Worm (Caenorhabditis elegans) whole organism, young adult: ENCODE data around the gene F46C5.7.
A peak's percentile ranks its signal among the peaks of the same experiment; 100 is the strongest.

Experiments
- C06A6.2 ChIP-seq: fragments of 200-800 bp; sonication (Bioruptor generic); conservative IDR thresholded peaks from 2 replicates; pipeline ENCODE4 v1.3.6; 2022; ENCODE audit warnings: missing genetic modification characterization, missing compliant biosample characterization
- D2030.7 ChIP-seq: fragments of 200-800 bp; sonication (Bioruptor generic); IDR thresholded peaks from 2 replicates; pipeline ENCODE4 v1.3.6; 2022; ENCODE audit warnings: missing genetic modification reagents, missing genetic modification characterization, missing compliant biosample characterization
- F39B2.1 ChIP-seq: fragments of 200-800 bp; sonication (Bioruptor generic); IDR thresholded peaks from 2 replicates; pipeline ENCODE4 v1.3.6; 2022; ENCODE audit warnings: missing genetic modification reagents, missing genetic modification characterization, missing compliant biosample characterization
- F52B5.7 ChIP-seq: sonication (generic microtip); optimal IDR thresholded peaks from 2 replicates; lab custom pipeline; 2016; ENCODE audit warnings: mild to moderate bottlenecking, missing genetic modification characterization, missing compliant biosample characterization
- K11D2.4 ChIP-seq: fragments of 200-800 bp; sonication (Bioruptor generic); IDR thresholded peaks from 2 replicates; pipeline ENCODE4 v1.3.6; 2022; ENCODE audit warnings: missing genetic modification reagents, missing genetic modification characterization, missing compliant biosample characterization
- K12H6.12 ChIP-seq: fragments of 200-800 bp; sonication (Bioruptor generic); optimal IDR thresholded peaks from 2 replicates; lab custom pipeline; 2018; ENCODE audit warnings: mild to moderate bottlenecking, missing genetic modification characterization, missing compliant biosample characterization
- Y53G8AR.9 ChIP-seq: fragments of 200-800 bp; sonication (Bioruptor generic); conservative IDR thresholded peaks from 2 replicates; pipeline ENCODE4 v1.3.6; 2022; ENCODE audit warnings: missing genetic modification reagents, missing genetic modification characterization, missing compliant biosample characterization
- ama-1 ChIP-seq, 3 experiments: fragments of 150-350 bp in 1 of 3; sonication (generic microtip) in 2 of 3; optimal IDR thresholded peaks; 2 replicates each; lab custom pipeline; 2014 to 2018; ENCODE audit warnings: missing biosample characterization in 2 of 3, missing genetic modification characterization in 2 of 3, missing genetic modification reagents in 2 of 3
- aptf-3 ChIP-seq: fragments of 200-800 bp; sonication (Bioruptor generic); IDR thresholded peaks from 2 replicates; pipeline ENCODE4 v1.3.6; 2022; ENCODE audit warnings: missing genetic modification characterization, missing compliant biosample characterization
- bed-2 ChIP-seq: fragments of 200-800 bp; sonication (Bioruptor generic); IDR thresholded peaks from 2 replicates; pipeline ENCODE4 v1.3.6; 2022; ENCODE audit warnings: missing genetic modification reagents, missing genetic modification characterization, missing compliant biosample characterization
- cebp-1 ChIP-seq, 2 experiments: fragments of 200-800 bp in 1 of 2; sonication (Bioruptor generic) in 1 of 2; sonication (generic microtip) in 1 of 2; IDR thresholded peaks in 1 of 2; optimal IDR thresholded peaks in 1 of 2; 2 replicates each; pipeline versions ENCODE4 v1.3.6 to Lab custom; 2017 to 2022; ENCODE audit warnings: missing compliant biosample characterization in 2 of 2, missing genetic modification characterization in 2 of 2, mild to moderate bottlenecking in 1 of 2, missing genetic modification reagents in 1 of 2, moderate library complexity in 1 of 2
- cebp-2 ChIP-seq: fragments of 200-800 bp; sonication (Bioruptor generic); IDR thresholded peaks from 2 replicates; pipeline ENCODE4 v1.3.6; 2022; ENCODE audit warnings: missing genetic modification characterization, missing compliant biosample characterization
- ceh-40 ChIP-seq: fragments of 200-800 bp; sonication (Bioruptor generic); IDR thresholded peaks from 2 replicates; pipeline ENCODE4 v1.3.6; 2022; ENCODE audit warnings: missing genetic modification characterization, missing compliant biosample characterization
- ceh-91 ChIP-seq: fragments of 200-800 bp; sonication (Bioruptor generic); IDR thresholded peaks from 2 replicates; pipeline ENCODE4 v1.3.6; 2022; ENCODE audit warnings: missing genetic modification reagents, missing genetic modification characterization, missing compliant biosample characterization
- dox-1 ChIP-seq: fragments of 200-800 bp; sonication (Bioruptor generic); IDR thresholded peaks from 2 replicates; pipeline ENCODE4 v1.3.6; 2022; ENCODE audit warnings: missing genetic modification reagents, missing genetic modification characterization, missing compliant biosample characterization
- dpff-1 ChIP-seq: sonication (generic microtip); optimal IDR thresholded peaks from 2 replicates; lab custom pipeline; 2017; ENCODE audit warnings: mild to moderate bottlenecking, missing genetic modification characterization, missing compliant biosample characterization
- dpl-1 ChIP-seq: fragments of 150-350 bp; optimal IDR thresholded peaks from 2 replicates; lab custom pipeline; 2014; ENCODE audit warnings: missing biosample characterization, missing genetic modification reagents, missing genetic modification characterization
- egl-18 ChIP-seq: fragments of 200-800 bp; sonication (Bioruptor generic); IDR thresholded peaks from 2 replicates; pipeline ENCODE4 v1.3.6; 2022; ENCODE audit warnings: missing genetic modification reagents, missing genetic modification characterization, missing compliant biosample characterization
- egl-44 ChIP-seq: fragments of 200-800 bp; sonication (Bioruptor generic); IDR thresholded peaks from 2 replicates; pipeline ENCODE4 v1.3.6; 2022; ENCODE audit warnings: missing genetic modification reagents, missing genetic modification characterization, missing compliant biosample characterization
- ekl-4 ChIP-seq: fragments of 200-800 bp; sonication (Bioruptor generic); IDR thresholded peaks from 2 replicates; pipeline ENCODE4 v1.3.6; 2022; ENCODE audit warnings: missing genetic modification reagents, missing genetic modification characterization, missing compliant biosample characterization
- ets-4 ChIP-seq: fragments of 200-800 bp; sonication (Bioruptor generic); optimal IDR thresholded peaks from 2 replicates; lab custom pipeline; 2018; ENCODE audit warnings: mild to moderate bottlenecking, missing genetic modification characterization, missing compliant biosample characterization
- let-526 ChIP-seq: fragments of 200-800 bp; sonication (Bioruptor generic); IDR thresholded peaks from 2 replicates; pipeline ENCODE4 v1.3.6; 2022; ENCODE audit warnings: missing genetic modification reagents, missing genetic modification characterization, missing compliant biosample characterization
- lin-26 ChIP-seq: fragments of 200-800 bp; sonication (Bioruptor generic); IDR thresholded peaks from 2 replicates; pipeline ENCODE4 v1.3.6; 2022; ENCODE audit warnings: missing genetic modification reagents, missing genetic modification characterization, missing compliant biosample characterization
- lin-54 ChIP-seq: fragments of 200-800 bp; sonication (Bioruptor generic); optimal IDR thresholded peaks from 2 replicates; lab custom pipeline; 2018; ENCODE audit warnings: mild to moderate bottlenecking, missing genetic modification characterization, missing compliant biosample characterization
- madf-10 ChIP-seq: sonication (generic microtip); optimal IDR thresholded peaks from 2 replicates; lab custom pipeline; 2016; ENCODE audit warnings: mild to moderate bottlenecking, missing genetic modification characterization, missing compliant biosample characterization
- mcd-1 ChIP-seq: fragments of 200-800 bp; sonication (Bioruptor generic); IDR thresholded peaks from 2 replicates; pipeline ENCODE4 v1.3.6; 2022; ENCODE audit warnings: missing genetic modification reagents, missing genetic modification characterization, missing compliant biosample characterization
- nfya-2 ChIP-seq: fragments of 200-800 bp; sonication (Bioruptor generic); IDR thresholded peaks from 2 replicates; pipeline ENCODE4 v1.3.6; 2022; ENCODE audit warnings: missing genetic modification reagents, missing genetic modification characterization, missing compliant biosample characterization
- pbrm-1 ChIP-seq: fragments of 200-800 bp; sonication (Bioruptor generic); IDR thresholded peaks from 2 replicates; pipeline ENCODE4 v1.3.6; 2022; ENCODE audit warnings: missing genetic modification reagents, missing genetic modification characterization, missing compliant biosample characterization
- rcor-1 ChIP-seq: fragments of 200-800 bp; sonication (Bioruptor generic); IDR thresholded peaks from 2 replicates; pipeline ENCODE4 v1.3.6; 2022; ENCODE audit warnings: missing genetic modification reagents, missing genetic modification characterization, missing compliant biosample characterization
- rpc-1 ChIP-seq, 2 experiments: fragments of 150-350 bp in 1 of 2; sonication (generic microtip) in 1 of 2; optimal IDR thresholded peaks; 2 replicates each; lab custom pipeline; 2014 to 2018; ENCODE audit warnings: missing biosample characterization in 1 of 2, missing genetic modification characterization in 1 of 2, missing genetic modification reagents in 1 of 2, missing genotype in 1 of 2
- xnd-1 ChIP-seq: sonication (generic microtip); optimal IDR thresholded peaks from 2 replicates; lab custom pipeline; 2016; ENCODE audit warnings: missing genotype, missing genetic modification reagents, missing genetic modification characterization, missing compliant biosample characterization

F46C5.7 gene

DNA sequence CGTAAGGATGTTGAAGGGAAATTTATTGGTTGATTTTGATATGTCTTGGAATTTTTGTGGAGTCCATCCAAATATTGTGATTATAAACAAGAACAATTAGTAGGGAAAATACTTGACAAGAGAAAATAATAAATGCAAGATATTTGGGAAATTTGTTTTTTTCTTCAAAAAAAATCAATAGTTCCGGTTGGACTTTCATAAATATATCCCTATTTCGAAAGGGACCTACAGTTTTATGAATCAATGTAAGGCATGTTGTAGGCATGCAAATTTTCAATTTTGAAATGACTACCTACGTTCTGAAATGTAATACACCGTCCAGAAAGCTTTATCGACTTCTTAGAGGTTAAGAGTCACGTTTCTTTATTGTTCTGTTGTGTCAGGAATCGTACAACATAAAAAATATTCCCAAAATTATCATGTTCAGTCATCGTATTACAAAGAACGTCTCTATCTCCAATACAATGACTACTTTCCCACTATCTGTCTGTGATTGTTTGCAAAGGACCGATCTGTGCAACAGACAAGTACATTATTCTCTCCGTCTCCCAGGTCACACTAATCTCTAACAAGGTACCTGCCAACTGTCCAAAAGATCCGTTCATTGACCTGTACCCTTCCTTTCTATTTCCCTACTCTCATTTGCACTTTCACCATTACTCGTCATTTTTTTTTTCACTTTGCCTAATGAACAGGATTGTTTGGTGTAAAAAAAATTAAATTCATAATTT is 49.1 kb upstream of the F46C5.7 start, which contains the start of gene F07H5.13 (continued):
- TF ChIP-seq xnd-1 (no peak), rcor-1 (GFP tag; lab: Robert Waterston, UW) (peak; percentile 21; the same call in 1 of the 2 replicates), Y53G8AR.9 (peak; percentile 81), madf-10 (tag; lab: Kevin White, UChicago) (peak; percentile 33), ets-4 (GFP tag; lab: Kevin White, UChicago) (no peak), cebp-1 (GFP tag; IDR thresholded peaks at IDR 0.05; lab: Robert Waterston, UW) (no peak), cebp-1 (tag; optimal IDR thresholded peaks at IDR 0.05; lab: Kevin White, UChicago) (peak; percentile 51), C06A6.2 (GFP tag; lab: Robert Waterston, UW) (no peak), F52B5.7 (tag; lab: Kevin White, UChicago) (peak; percentile 5), mcd-1 (GFP tag; lab: Robert Waterston, UW) (no peak), rpc-1 (optimal IDR thresholded peaks at IDR 0.05; lab: Kevin White, UChicago) (no peak), rpc-1 (tag; optimal IDR thresholded peaks at IDR 0.05; lab: Kevin White, UChicago) (no peak), cebp-2 (GFP tag; lab: Robert Waterston, UW) (no peak), dpl-1 (GFP tag; lab: Kevin White, UChicago) (no peak)

DNA sequence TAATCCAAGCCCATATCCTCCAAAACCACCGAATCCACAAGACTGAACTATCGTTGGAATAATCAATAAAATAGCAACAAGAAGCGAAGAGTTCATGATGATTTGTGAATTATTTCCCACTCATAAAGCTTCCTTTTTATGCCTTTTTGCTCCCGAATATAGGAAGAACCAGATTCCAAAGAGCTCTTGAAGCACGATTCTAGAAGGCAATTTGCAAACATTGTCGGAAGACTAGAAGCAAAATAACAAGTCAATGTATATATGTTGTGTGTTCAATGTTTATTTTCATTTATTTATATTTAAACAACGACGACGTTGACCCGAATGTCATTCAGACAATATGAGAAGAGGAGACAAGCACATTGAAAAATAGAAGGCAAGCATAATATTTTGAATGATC is 46.5 kb upstream of the F46C5.7 start, which contains the start of gene idpa-2:
Gene idpa-2 (minus strand): TSS at position 101 of the 400 bp plus-strand sequence.
- TF ChIP-seq lin-26 (GFP tag; lab: Robert Waterston, UW) (no peak), egl-44 (no peak), lin-54 (GFP tag; lab: Kevin White, UChicago) (no peak), nfya-2 (GFP tag; lab: Robert Waterston, UW) (no peak), bed-2 (GFP tag; lab: Robert Waterston, UW) (no peak), egl-18 (GFP tag; lab: Robert Waterston, UW) (no peak), K12H6.12 (tag; lab: Kevin White, UChicago) (no peak), dpff-1 (tag; lab: Kevin White, UChicago) (no peak), ceh-40 (no peak), F39B2.1 (GFP tag; lab: Robert Waterston, UW) (no peak), aptf-3 (no peak), ceh-91 (GFP tag; lab: Robert Waterston, UW) (no peak), rcor-1 (GFP tag; lab: Robert Waterston, UW) (no peak), rpc-1 (optimal IDR thresholded peaks at IDR 0.05; lab: Kevin White, UChicago) (no peak), rpc-1 (tag; optimal IDR thresholded peaks at IDR 0.05; lab: Kevin White, UChicago) (no peak), mcd-1 (GFP tag; lab: Robert Waterston, UW) (no peak), Y53G8AR.9 (no peak), ama-1 (optimal IDR thresholded peaks at IDR 0.05; lab: Kevin White, UChicago) (no peak), ama-1 (GFP tag; optimal IDR thresholded peaks at IDR 0.05; lab: Kevin White, UChicago) (no peak), ekl-4 (GFP tag; lab: Robert Waterston, UW) (no peak), dox-1 (GFP tag; lab: Robert Waterston, UW) (no peak)

DNA sequence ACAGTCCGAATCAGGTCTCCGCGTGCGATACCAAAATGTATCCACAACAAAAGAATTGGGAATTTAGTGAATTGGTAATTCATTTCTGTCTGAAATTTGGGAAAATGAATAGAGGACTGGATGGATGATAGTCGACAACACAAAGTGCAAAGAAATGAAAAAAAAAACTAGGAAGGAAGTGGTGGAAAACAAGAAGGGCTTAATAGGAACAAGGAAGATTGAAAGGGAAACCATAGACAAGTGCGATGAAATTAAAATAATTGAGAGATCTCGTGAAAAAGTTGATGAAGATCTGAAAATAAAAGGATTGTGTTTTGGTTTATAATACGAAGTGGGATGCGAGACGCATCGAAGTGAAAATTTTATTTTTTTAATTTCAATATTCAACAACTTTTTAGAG is 45.1 kb upstream of the F46C5.7 start, which contains the start of gene F07H5.7:
Gene F07H5.7 (minus strand): TSS at position 101 of the 400 bp plus-strand sequence.
- TF ChIP-seq madf-10 (tag; lab: Kevin White, UChicago) (no peak), D2030.7 (GFP tag; lab: Robert Waterston, UW) (no peak), let-526 (GFP tag; lab: Robert Waterston, UW) (no peak), nfya-2 (GFP tag; lab: Robert Waterston, UW) (no peak), K11D2.4 (GFP tag; lab: Robert Waterston, UW) (no peak), cebp-2 (GFP tag; lab: Robert Waterston, UW) (no peak)

DNA sequence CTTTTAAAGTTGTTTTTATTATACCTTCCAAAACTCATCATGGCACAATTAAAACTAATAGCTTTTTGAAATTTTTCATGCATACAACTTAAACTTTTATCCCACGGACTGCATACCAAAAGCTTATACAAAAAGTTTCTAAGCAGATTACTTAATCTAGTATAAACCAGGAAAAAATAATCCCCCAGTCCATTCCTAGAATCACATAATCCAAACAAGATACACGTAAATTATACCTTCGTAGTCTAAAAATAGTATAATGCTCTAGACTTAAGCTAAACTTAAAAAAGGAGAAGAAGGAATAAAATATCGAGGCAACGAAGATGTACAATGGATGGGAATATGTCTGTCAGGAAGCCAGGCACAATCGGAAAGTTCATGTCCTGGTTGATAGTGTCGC is 43.9 kb upstream of the F46C5.7 start:
- TF ChIP-seq rcor-1 (GFP tag; lab: Robert Waterston, UW) (no peak), K11D2.4 (GFP tag; lab: Robert Waterston, UW) (no peak), pbrm-1 (GFP tag; lab: Robert Waterston, UW) (no peak)
